Worm (Caenorhabditis elegans): ENCODE measurements around the gene F53C11.1.

The F53C11.1 gene

DNA sequence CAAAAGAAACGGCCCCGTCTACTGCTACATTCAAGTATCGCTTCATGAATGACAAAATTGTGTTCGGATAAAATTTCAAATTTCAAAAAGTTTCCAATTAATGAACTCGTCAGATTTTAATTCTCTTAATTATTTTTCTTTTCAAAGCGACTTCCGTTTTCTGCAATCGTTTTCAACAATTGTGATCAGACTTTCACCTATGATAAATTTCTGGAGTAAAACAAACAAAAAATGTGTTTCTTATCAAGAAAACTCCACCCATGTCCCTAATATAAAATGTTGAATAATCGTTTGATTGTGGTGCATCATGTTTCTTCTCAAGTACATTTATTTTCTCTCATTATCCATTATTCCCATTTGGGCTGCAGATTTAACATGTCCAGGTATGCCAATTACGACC lies 4.4 kb upstream of the F53C11.1 start, which contains the start of gene F20G2.5:
Gene F20G2.5, plus strand, starts transcription at position 301 of the 400 bp plus-strand sequence.
- TF ChIP-seq ceh-19 (GFP tag; optimal IDR thresholded peaks at IDR 0.05): no peak
- no peak for TF ChIP-seq unc-55 (GFP tag; optimal IDR thresholded peaks at IDR 0.05)
- TF ChIP-seq ceh-2 (tag; optimal IDR thresholded peaks at IDR 0.05): no peak
- no peak for TF ChIP-seq che-1 (tag; optimal IDR thresholded peaks at IDR 0.05)
- no peak for TF ChIP-seq C38D4.7 (GFP tag; optimal IDR thresholded peaks at IDR 0.05)
- no peak for TF ChIP-seq dve-1 (tag; optimal IDR thresholded peaks at IDR 0.05)
- TF ChIP-seq nfya-1 (tag; optimal IDR thresholded peaks at IDR 0.05): no peak
- TF ChIP-seq ceh-14 (tag; optimal IDR thresholded peaks at IDR 0.05): no peak
- no peak for TF ChIP-seq hlh-8 (tag; optimal IDR thresholded peaks at IDR 0.05)
- TF ChIP-seq Y22D7AL.16 (tag; optimal IDR thresholded peaks at IDR 0.05): no peak
- TF ChIP-seq elt-2 (tag; optimal IDR thresholded peaks at IDR 0.05): no peak
- no peak for TF ChIP-seq sox-4 (tag; optimal IDR thresholded peaks at IDR 0.05)
- TF ChIP-seq T23F11.4 (GFP tag; optimal IDR thresholded peaks at IDR 0.05): no peak
- TF ChIP-seq tbx-7 (tag; optimal IDR thresholded peaks at IDR 0.05): no peak
- TF ChIP-seq ztf-16 (tag; optimal IDR thresholded peaks at IDR 0.05): no peak
- TF ChIP-seq eyg-1 (tag; optimal IDR thresholded peaks at IDR 0.05): no peak
- no peak for TF ChIP-seq fax-1 (tag; optimal IDR thresholded peaks at IDR 0.05)
- no peak for TF ChIP-seq hlh-6 (tag; optimal IDR thresholded peaks at IDR 0.05)
- no peak for TF ChIP-seq zip-5 (tag; optimal IDR thresholded peaks at IDR 0.05)
- TF ChIP-seq unc-42 (tag; optimal IDR thresholded peaks at IDR 0.05): no peak

DNA sequence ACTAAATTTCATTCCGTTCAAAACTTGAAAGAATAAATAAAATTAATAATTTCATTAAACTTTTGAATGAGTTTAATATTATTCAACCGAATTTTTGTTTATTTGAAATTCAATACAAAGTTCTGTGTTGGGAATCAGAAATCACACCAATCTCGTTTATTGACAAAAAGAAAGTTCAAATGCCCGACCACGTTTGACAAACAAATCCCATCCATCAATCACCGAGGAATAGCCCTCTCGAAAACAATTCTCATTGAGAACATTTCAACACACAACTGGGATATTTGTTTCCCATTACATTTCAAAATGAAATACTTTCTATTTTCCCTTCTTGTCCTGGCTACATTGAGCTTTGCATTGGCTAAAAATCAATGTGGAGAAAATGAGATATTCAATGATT lies 2.3 kb downstream of the F53C11.1 start, which contains the start of gene F53C11.9:
Gene F53C11.9, plus strand, starts transcription at position 159 of the 400 bp plus-strand sequence.
- no peak for TF ChIP-seq elt-2 (tag; optimal IDR thresholded peaks at IDR 0.05)
- peak; percentile 17 for TF ChIP-seq unc-55 (GFP tag; optimal IDR thresholded peaks at IDR 0.05)
- TF ChIP-seq pag-3 (tag; optimal IDR thresholded peaks at IDR 0.05; ENCODE audit: borderline replicate concordance): no peak

DNA sequence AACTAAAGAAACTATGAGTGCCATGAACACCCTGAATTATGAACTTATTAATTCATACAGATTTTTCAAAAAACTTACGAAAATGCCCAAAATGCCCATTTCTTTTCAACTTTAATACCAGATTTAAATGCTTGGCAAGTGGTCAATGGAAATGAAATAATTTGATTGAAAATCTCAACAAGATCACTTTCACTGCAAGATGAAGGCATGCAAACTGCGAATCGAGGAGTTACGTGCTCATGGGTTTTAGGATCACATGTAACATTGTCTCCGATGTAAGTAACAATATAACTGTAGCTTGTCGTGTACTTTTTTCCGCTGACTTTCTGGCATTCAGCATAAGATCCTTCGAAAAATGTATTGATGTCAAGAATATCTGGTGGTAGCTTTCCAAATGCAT lies 5.3 kb downstream of the F53C11.1 start:
- TF ChIP-seq syd-9 (tag; optimal IDR thresholded peaks at IDR 0.05) (no peak), pax-1 (tag; optimal IDR thresholded peaks at IDR 0.05) (no peak), zip-5 (tag; optimal IDR thresholded peaks at IDR 0.05) (no peak), ceh-45 (GFP tag; IDR thresholded peaks at IDR 0.05) (no peak), nhr-11 (tag; optimal IDR thresholded peaks at IDR 0.05) (no peak), pros-1 (tag; optimal IDR thresholded peaks at IDR 0.05) (no peak), dmd-4 (tag; optimal IDR thresholded peaks at IDR 0.05; ENCODE audit: borderline replicate concordance) (no peak), ahr-1 (tag; optimal IDR thresholded peaks at IDR 0.05) (no peak), fkh-10 (GFP tag; optimal IDR thresholded peaks at IDR 0.05) (no peak), hlh-15 (tag; optimal IDR thresholded peaks at IDR 0.05) (no peak), sox-2 (GFP tag; IDR thresholded peaks at IDR 0.05) (no peak)

DNA sequence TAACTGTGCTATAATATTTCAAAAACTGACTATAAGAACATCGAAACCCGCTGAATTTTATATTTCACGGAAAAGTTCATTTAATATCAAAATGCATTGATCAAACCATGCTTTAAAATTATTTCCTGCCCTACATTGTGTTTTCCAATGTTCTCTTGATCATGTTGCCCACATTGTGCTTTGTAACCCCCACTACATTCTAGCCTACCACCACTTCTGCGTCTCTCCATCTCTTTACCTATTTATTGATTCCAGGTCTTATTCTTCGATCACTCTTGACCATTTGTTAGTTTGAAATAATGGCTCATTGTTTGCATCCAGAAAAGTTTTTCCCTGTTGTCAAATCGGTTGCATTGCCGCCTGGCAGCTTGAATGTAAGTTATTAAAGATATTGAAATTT lies 6.6 kb downstream of the F53C11.1 start, which contains the start of gene decr-1.1:
Gene decr-1.1, plus strand, starts transcription at position 210 of the 400 bp plus-strand sequence.
- TF ChIP-seq ceh-6 (GFP tag; optimal IDR thresholded peaks at IDR 0.05): no peak
- TF ChIP-seq ceh-48 (tag; optimal IDR thresholded peaks at IDR 0.05): peak; percentile 3

DNA sequence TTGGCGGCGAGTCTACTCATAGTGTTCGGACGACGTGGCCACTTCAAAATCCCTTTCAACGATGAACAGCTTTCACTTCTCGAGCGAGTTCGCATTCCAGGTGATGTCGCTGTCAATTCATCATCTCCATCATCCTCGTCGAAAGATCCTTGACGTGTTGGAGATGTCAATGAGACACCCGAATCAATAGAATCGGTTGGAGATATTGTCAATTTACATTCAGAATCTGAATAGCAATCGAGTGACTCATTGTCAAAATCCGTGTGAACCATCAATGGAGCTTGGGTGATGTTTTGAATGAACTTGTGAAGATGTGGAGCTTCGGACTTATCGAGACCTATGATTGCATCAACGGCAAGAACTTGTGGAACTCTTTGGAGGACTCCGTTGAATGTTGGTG lies 10.2 kb downstream of the F53C11.1 start:
- TF ChIP-seq Y22D7AL.16 (tag; optimal IDR thresholded peaks at IDR 0.05): no peak
- TF ChIP-seq ama-1 (optimal IDR thresholded peaks at IDR 0.05): no peak
- no peak for TF ChIP-seq che-1 (tag; optimal IDR thresholded peaks at IDR 0.05)
- no peak for TF ChIP-seq fkh-6 (tag; optimal IDR thresholded peaks at IDR 0.05)
- no peak for TF ChIP-seq hlh-8 (tag; optimal IDR thresholded peaks at IDR 0.05)
- TF ChIP-seq ceh-48 (tag; optimal IDR thresholded peaks at IDR 0.05): no peak
- no peak for TF ChIP-seq syd-9 (tag; optimal IDR thresholded peaks at IDR 0.05)
- TF ChIP-seq pros-1 (tag; optimal IDR thresholded peaks at IDR 0.05): no peak
- no peak for TF ChIP-seq ceh-6 (GFP tag; optimal IDR thresholded peaks at IDR 0.05)
- TF ChIP-seq T23F11.4 (GFP tag; optimal IDR thresholded peaks at IDR 0.05): no peak
- TF ChIP-seq rnt-1 (tag; optimal IDR thresholded peaks at IDR 0.05): no peak
- TF ChIP-seq ztf-16 (tag; optimal IDR thresholded peaks at IDR 0.05): no peak
- TF ChIP-seq lim-6 (tag; optimal IDR thresholded peaks at IDR 0.05): no peak
- no peak for TF ChIP-seq pat-9 (tag; optimal IDR thresholded peaks at IDR 0.05)
- no peak for TF ChIP-seq ceh-22 (tag; optimal IDR thresholded peaks at IDR 0.05)
- no peak for TF ChIP-seq nfya-1 (tag; optimal IDR thresholded peaks at IDR 0.05)
- TF ChIP-seq pha-4 (tag; optimal IDR thresholded peaks at IDR 0.05): no peak

Measured in whole organism, late embryonic.